Worm (Caenorhabditis elegans) whole organism, mixed stage, embryonic: Measurements from ENCODE around the gene C02B8.12.

Experiments
- M03D4.4 ChIP-seq: sonication (generic microtip); optimal IDR thresholded peaks from 2 replicates; lab custom pipeline; 2017; ENCODE audit warnings: mild to moderate bottlenecking, missing genetic modification characterization, missing compliant biosample characterization
- bed-3 ChIP-seq: fragments of 200-800 bp; sonication (Bioruptor generic); optimal IDR thresholded peaks from 3 replicates; lab custom pipeline; 2018; ENCODE audit warnings: mild to moderate bottlenecking, missing genetic modification characterization, moderate library complexity, missing compliant biosample characterization
- blmp-1 ChIP-seq: fragments of 150-350 bp; optimal IDR thresholded peaks from 2 replicates; lab custom pipeline; 2014; ENCODE audit warnings: missing biosample characterization, missing genetic modification characterization
- ceh-39 ChIP-seq: fragments of 150-350 bp; optimal IDR thresholded peaks from 2 replicates; lab custom pipeline; 2014; ENCODE audit warnings: missing biosample characterization, missing genetic modification characterization
- ceh-43 ChIP-seq: fragments of 200-800 bp; sonication (Bioruptor generic); optimal IDR thresholded peaks from 2 replicates; lab custom pipeline; 2018; ENCODE audit warnings: mild to moderate bottlenecking, missing genetic modification characterization, moderate library complexity, missing compliant biosample characterization
- ceh-83 ChIP-seq: fragments of 200-800 bp; sonication (Bioruptor generic); optimal IDR thresholded peaks from 2 replicates; lab custom pipeline; 2018; ENCODE audit warnings: mild to moderate bottlenecking, missing genetic modification characterization, missing compliant biosample characterization
- ces-1 ChIP-seq: fragments of 150-350 bp; optimal IDR thresholded peaks from 2 replicates; lab custom pipeline; 2014; ENCODE audit warnings: missing biosample characterization, missing genetic modification reagents, missing genetic modification characterization
- cnd-1 ChIP-seq: fragments of 200-800 bp; sonication (Bioruptor generic); optimal IDR thresholded peaks from 2 replicates; lab custom pipeline; 2018; ENCODE audit warnings: mild to moderate bottlenecking, missing genetic modification characterization, missing compliant biosample characterization
- drap-1 ChIP-seq: fragments of 200-800 bp; sonication (Bioruptor generic); optimal IDR thresholded peaks from 3 replicates; lab custom pipeline; 2018; ENCODE audit warnings: mild to moderate bottlenecking, missing genetic modification characterization, missing compliant biosample characterization
- elt-1 ChIP-seq: sonication (generic microtip); optimal IDR thresholded peaks from 2 replicates; lab custom pipeline; 2017; ENCODE audit warnings: missing genetic modification characterization, mild to moderate bottlenecking, missing compliant biosample characterization, antibody characterized with exemption, moderate library complexity, borderline replicate concordance; ENCODE audit not compliant: insufficient read depth
- elt-3 ChIP-seq: fragments of 150-350 bp; optimal IDR thresholded peaks from 2 replicates; lab custom pipeline; 2014; ENCODE audit warnings: missing biosample characterization, missing genetic modification characterization
- flh-1 ChIP-seq: fragments of 200-800 bp; sonication (Bioruptor generic); optimal IDR thresholded peaks from 2 replicates; lab custom pipeline; 2018; ENCODE audit warnings: mild to moderate bottlenecking, missing genetic modification characterization, moderate library complexity, missing compliant biosample characterization
- ham-2 ChIP-seq: fragments of 200-800 bp; sonication (Bioruptor generic); optimal IDR thresholded peaks from 2 replicates; lab custom pipeline; 2018; ENCODE audit warnings: mild to moderate bottlenecking, missing genetic modification characterization, missing compliant biosample characterization
- hlh-1 ChIP-seq: fragments of 150-350 bp; optimal IDR thresholded peaks from 2 replicates; lab custom pipeline; 2014; ENCODE audit warnings: missing biosample characterization, missing genetic modification reagents, missing genetic modification characterization
- lin-13 ChIP-seq: fragments of 150-350 bp; optimal IDR thresholded peaks from 2 replicates; lab custom pipeline; 2014; ENCODE audit warnings: missing biosample characterization, missing genetic modification characterization
- lin-32 ChIP-seq: fragments of 200-800 bp; sonication (Bioruptor generic); optimal IDR thresholded peaks from 2 replicates; lab custom pipeline; 2018; ENCODE audit warnings: mild to moderate bottlenecking, missing genetic modification characterization, missing compliant biosample characterization
- lsy-2 ChIP-seq: fragments of 150-350 bp; optimal IDR thresholded peaks from 2 replicates; lab custom pipeline; 2014; ENCODE audit warnings: missing biosample characterization, missing genetic modification characterization
- mab-5 ChIP-seq: fragments of 150-350 bp; optimal IDR thresholded peaks from 2 replicates; lab custom pipeline; 2014; ENCODE audit warnings: missing biosample characterization, missing genetic modification characterization
- mep-1 ChIP-seq: fragments of 150-350 bp; optimal IDR thresholded peaks from 2 replicates; lab custom pipeline; 2017; ENCODE audit warnings: missing biosample characterization, missing genetic modification reagents, missing genetic modification characterization, inconsistent platforms
- mls-2 ChIP-seq: sonication (generic microtip); optimal IDR thresholded peaks from 2 replicates; lab custom pipeline; 2016; ENCODE audit warnings: mild to moderate bottlenecking, missing genetic modification characterization, moderate library complexity, missing compliant biosample characterization
- nhr-12 ChIP-seq: fragments of 150-350 bp; optimal IDR thresholded peaks from 2 replicates; lab custom pipeline; 2014; ENCODE audit warnings: missing biosample characterization, missing genetic modification characterization
- nhr-2 ChIP-seq: fragments of 150-350 bp; optimal IDR thresholded peaks from 2 replicates; lab custom pipeline; 2014; ENCODE audit warnings: missing biosample characterization, missing genetic modification characterization
- nhr-237 ChIP-seq: fragments of 150-350 bp; optimal IDR thresholded peaks from 2 replicates; lab custom pipeline; 2014; ENCODE audit warnings: missing biosample characterization, missing genetic modification characterization
- nhr-28 ChIP-seq: fragments of 150-350 bp; optimal IDR thresholded peaks from 2 replicates; lab custom pipeline; 2014; ENCODE audit warnings: missing biosample characterization, missing genetic modification characterization
- nhr-76 ChIP-seq: sonication (generic microtip); optimal IDR thresholded peaks from 2 replicates; lab custom pipeline; 2017; ENCODE audit warnings: missing biosample characterization, missing genetic modification characterization
- pha-4 ChIP-seq: fragments of 150-350 bp; optimal IDR thresholded peaks from 2 replicates; lab custom pipeline; 2018; ENCODE audit warnings: missing biosample characterization, missing genetic modification reagents, missing genetic modification characterization
- sem-2 ChIP-seq: fragments of 200-800 bp; sonication (Bioruptor generic); optimal IDR thresholded peaks from 2 replicates; lab custom pipeline; 2018; ENCODE audit warnings: mild to moderate bottlenecking, missing genetic modification characterization, missing compliant biosample characterization
- snpc-4 ChIP-seq: fragments of 150-350 bp; optimal IDR thresholded peaks from 2 replicates; lab custom pipeline; 2014; ENCODE audit warnings: missing biosample characterization, missing genetic modification characterization
- sptf-1 ChIP-seq: sonication (generic microtip); optimal IDR thresholded peaks from 2 replicates; lab custom pipeline; 2017; ENCODE audit warnings: mild to moderate bottlenecking, missing genetic modification characterization, moderate library complexity, missing compliant biosample characterization
- tbx-8 ChIP-seq: fragments of 200-800 bp; sonication (Bioruptor generic); optimal IDR thresholded peaks from 2 replicates; lab custom pipeline; 2018; ENCODE audit warnings: mild to moderate bottlenecking, missing genetic modification characterization, moderate library complexity, missing compliant biosample characterization
- unc-120 ChIP-seq: sonication (generic microtip); optimal IDR thresholded peaks from 2 replicates; lab custom pipeline; 2017; ENCODE audit warnings: missing genetic modification characterization, missing compliant biosample characterization; ENCODE audit not compliant: poor library complexity, severe bottlenecking
- unc-39 ChIP-seq: fragments of 150-350 bp; optimal IDR thresholded peaks from 2 replicates; lab custom pipeline; 2014; ENCODE audit warnings: missing biosample characterization, missing genetic modification characterization
- unc-62 ChIP-seq: fragments of 150-350 bp; optimal IDR thresholded peaks from 2 replicates; lab custom pipeline; 2014; ENCODE audit warnings: missing biosample characterization, missing genetic modification reagents, missing genetic modification characterization
- ztf-11 ChIP-seq: fragments of 150-350 bp; optimal IDR thresholded peaks from 2 replicates; lab custom pipeline; 2014; ENCODE audit warnings: missing biosample characterization, missing genetic modification characterization

The C02B8.12 gene

ce11 chrX:8136276-8136891 lies 13.2 kb upstream of the C02B8.12 start, which contains the start of gene C02B8.6:
C02B8.6 (minus strand) TSS chrX:8136326.
- peak; percentile 20 for TF ChIP-seq unc-62 (GFP tag; lab: Kevin White, UChicago)
- TF ChIP-seq nhr-237 = peak; percentile 19
- no peak for TF ChIP-seq elt-1 (tag; lab: Kevin White, UChicago)
- no peak for TF ChIP-seq ztf-11
- TF ChIP-seq lin-13 (tag; lab: Kevin White, UChicago) = no peak
- no peak for TF ChIP-seq snpc-4 (tag; lab: Kevin White, UChicago)
- TF ChIP-seq cnd-1 = no peak
- no peak for TF ChIP-seq elt-3 (tag; lab: Kevin White, UChicago)
- TF ChIP-seq M03D4.4 (tag; lab: Kevin White, UChicago) = no peak
- peak; percentile 80 for TF ChIP-seq pha-4
- TF ChIP-seq sem-2 (GFP tag; lab: Kevin White, UChicago) = no peak
- TF ChIP-seq nhr-76 (tag; lab: Kevin White, UChicago) = no peak
- peak; percentile 56 for TF ChIP-seq mep-1 (tag; lab: Kevin White, UChicago)
- TF ChIP-seq unc-120 (tag; lab: Kevin White, UChicago) = peak; percentile 10
- TF ChIP-seq bed-3 (GFP tag; lab: Kevin White, UChicago) = no peak
- no peak for TF ChIP-seq tbx-8 (GFP tag; lab: Kevin White, UChicago)
- no peak for TF ChIP-seq lin-32
- TF ChIP-seq nhr-28 (tag; lab: Kevin White, UChicago) = no peak
- no peak for TF ChIP-seq mab-5 (tag; lab: Kevin White, UChicago)
- TF ChIP-seq hlh-1 (tag; lab: Kevin White, UChicago) = peak; percentile 64
- TF ChIP-seq flh-1 (GFP tag; lab: Kevin White, UChicago) = no peak
- TF ChIP-seq ceh-43 (GFP tag; lab: Kevin White, UChicago) = no peak
- no peak for TF ChIP-seq mls-2
- no peak for TF ChIP-seq ceh-83 (GFP tag; lab: Kevin White, UChicago)
- no peak for TF ChIP-seq unc-39 (tag; lab: Kevin White, UChicago)
- TF ChIP-seq nhr-12 (tag; lab: Kevin White, UChicago) = no peak
- no peak for TF ChIP-seq nhr-2 (tag; lab: Kevin White, UChicago)
- TF ChIP-seq ham-2 = peak; percentile 1
- peak; percentile 93 for TF ChIP-seq ceh-39 (tag; lab: Kevin White, UChicago)

ce11 chrX:8129543-8129942 lies 6.4 kb upstream of the C02B8.12 start, which contains the start of gene frpr-1:
frpr-1 (minus strand) TSS chrX:8129643.
- TF ChIP-seq nhr-76 (tag; lab: Kevin White, UChicago) = no peak
- no peak for TF ChIP-seq flh-1 (GFP tag; lab: Kevin White, UChicago)
- no peak for TF ChIP-seq unc-39 (tag; lab: Kevin White, UChicago)
- no peak for TF ChIP-seq ceh-83 (GFP tag; lab: Kevin White, UChicago)
- TF ChIP-seq elt-3 (tag; lab: Kevin White, UChicago) = no peak
- no peak for TF ChIP-seq sem-2 (GFP tag; lab: Kevin White, UChicago)
- TF ChIP-seq unc-120 (tag; lab: Kevin White, UChicago) = no peak
- TF ChIP-seq blmp-1 (tag; lab: Kevin White, UChicago) = no peak
- TF ChIP-seq elt-1 (tag; lab: Kevin White, UChicago) = no peak
- TF ChIP-seq hlh-1 (tag; lab: Kevin White, UChicago) = no peak
- no peak for TF ChIP-seq cnd-1

ce11 chrX:8120281-8120680 lies 2.9 kb downstream of the C02B8.12 start:
- TF ChIP-seq lsy-2 (tag; lab: Kevin White, UChicago) = no peak
- TF ChIP-seq mep-1 (tag; lab: Kevin White, UChicago) = no peak
- TF ChIP-seq ztf-11 = no peak
- no peak for TF ChIP-seq nhr-2 (tag; lab: Kevin White, UChicago)
- TF ChIP-seq nhr-237 = no peak
- TF ChIP-seq hlh-1 (tag; lab: Kevin White, UChicago) = no peak
- no peak for TF ChIP-seq pha-4
- TF ChIP-seq ham-2 = no peak
- no peak for TF ChIP-seq blmp-1 (tag; lab: Kevin White, UChicago)
- TF ChIP-seq, all 35 proteins: peak for 0

ce11 chrX:8117827-8118317 lies 5.3 kb downstream of the C02B8.12 start:
- TF ChIP-seq sptf-1 (tag; lab: Kevin White, UChicago) = no peak
- no peak for TF ChIP-seq nhr-237
- no peak for TF ChIP-seq tbx-8 (GFP tag; lab: Kevin White, UChicago)
- no peak for TF ChIP-seq bed-3 (GFP tag; lab: Kevin White, UChicago)
- TF ChIP-seq elt-3 (tag; lab: Kevin White, UChicago) = no peak
- no peak for TF ChIP-seq mls-2
- TF ChIP-seq ham-2 = no peak
- TF ChIP-seq ztf-11 = no peak
- TF ChIP-seq unc-39 (tag; lab: Kevin White, UChicago) = no peak
- TF ChIP-seq nhr-76 (tag; lab: Kevin White, UChicago) = no peak
- no peak for TF ChIP-seq blmp-1 (tag; lab: Kevin White, UChicago)
- no peak for TF ChIP-seq M03D4.4 (tag; lab: Kevin White, UChicago)
- TF ChIP-seq cnd-1 = no peak
- TF ChIP-seq lin-32 = no peak
- TF ChIP-seq flh-1 (GFP tag; lab: Kevin White, UChicago) = no peak
- TF ChIP-seq drap-1 (GFP tag; lab: Kevin White, UChicago) = no peak
- TF ChIP-seq pha-4 = no peak
- no peak for TF ChIP-seq lin-13 (tag; lab: Kevin White, UChicago)
- no peak for TF ChIP-seq ces-1
